Fruit fly (Drosophila melanogaster) whole organism, embryonic: ENCODE measurements around the gene soti.

Experiments
- ATbp ChIP-seq: fragments of 200-800 bp; sonication (Bioruptor generic); optimal IDR thresholded peaks from 2 replicates; lab custom pipeline; 2017; ENCODE audit warnings: missing biosample characterization, mild to moderate bottlenecking, missing genetic modification characterization, missing genetic modification reagents
- Blimp-1 ChIP-seq: fragments of 200-800 bp; sonication (Bioruptor generic); optimal IDR thresholded peaks from 3 replicates; lab custom pipeline; 2018; ENCODE audit warnings: missing biosample characterization, missing genetic modification characterization, mild to moderate bottlenecking, moderate library complexity, missing genetic modification reagents
- CG10274 ChIP-seq: fragments of 200-800 bp; sonication (Bioruptor generic); optimal IDR thresholded peaks from 3 replicates; lab custom pipeline; 2017; ENCODE audit warnings: missing biosample characterization, mild to moderate bottlenecking, missing genetic modification characterization
- CG10462 ChIP-seq: fragments of 200-800 bp; sonication (Bioruptor generic); optimal IDR thresholded peaks from 2 replicates; lab custom pipeline; 2016; ENCODE audit warnings: missing biosample characterization, missing genetic modification characterization
- CG12155 ChIP-seq: fragments of 200-800 bp; sonication (Bioruptor generic); optimal IDR thresholded peaks from 3 replicates; lab custom pipeline; 2016; ENCODE audit warnings: missing biosample characterization, missing genetic modification characterization
- CG12769 ChIP-seq: fragments of 200-800 bp; sonication (Bioruptor generic); optimal IDR thresholded peaks from 2 replicates; lab custom pipeline; 2019; ENCODE audit warnings: missing biosample characterization, mild to moderate bottlenecking, missing genetic modification characterization, moderate library complexity
- CG13296 ChIP-seq: fragments of 200-800 bp; sonication (Bioruptor generic); optimal IDR thresholded peaks from 3 replicates; lab custom pipeline; 2018; ENCODE audit warnings: missing biosample characterization, mild to moderate bottlenecking, missing genetic modification characterization
- CG14441 ChIP-seq: fragments of 200-800 bp; sonication (Bioruptor generic); IDR thresholded peaks from 2 replicates; pipeline ENCODE4 v1.3.6; 2022; ENCODE audit warnings: missing biosample characterization, missing genetic modification characterization
- CG14710 ChIP-seq: fragments of 200-800 bp; sonication (Bioruptor generic); optimal IDR thresholded peaks from 3 replicates; lab custom pipeline; 2019; ENCODE audit warnings: missing biosample characterization, mild to moderate bottlenecking, missing genetic modification characterization, moderate library complexity
- CG15479 ChIP-seq: fragments of 200-800 bp; sonication (Bioruptor generic); optimal IDR thresholded peaks from 3 replicates; lab custom pipeline; 2019; ENCODE audit warnings: missing biosample characterization, mild to moderate bottlenecking, missing genetic modification characterization, moderate library complexity
- CG18599 ChIP-seq: fragments of 200-800 bp; sonication (Bioruptor generic); optimal IDR thresholded peaks from 3 replicates; lab custom pipeline; 2017; ENCODE audit warnings: missing biosample characterization, missing genetic modification characterization, mild to moderate bottlenecking, moderate library complexity, missing genetic modification reagents
- CG18764 ChIP-seq: fragments of 200-800 bp; sonication (Bioruptor generic); optimal IDR thresholded peaks from 3 replicates; lab custom pipeline; 2016; ENCODE audit warnings: missing biosample characterization, missing genetic modification characterization
- CG2129 ChIP-seq: fragments of 200-800 bp; sonication (Bioruptor generic); IDR thresholded peaks from 2 replicates; pipeline ENCODE4 v1.3.6; 2022; ENCODE audit warnings: missing biosample characterization, missing genetic modification characterization; ENCODE audit not compliant: partially characterized antibody
- CG3838 ChIP-seq: fragments of 200-800 bp; sonication (Bioruptor generic); optimal IDR thresholded peaks from 3 replicates; lab custom pipeline; 2016; ENCODE audit warnings: missing biosample characterization, missing genetic modification characterization
- CG4404 ChIP-seq: fragments of 200-800 bp; sonication (Bioruptor generic); IDR thresholded peaks from 2 replicates; pipeline ENCODE4 v1.3.6; 2022; ENCODE audit warnings: missing biosample characterization, missing genetic modification characterization
- CG4617 ChIP-seq: fragments of 200-800 bp; sonication (Bioruptor generic); optimal IDR thresholded peaks from 3 replicates; lab custom pipeline; 2016; ENCODE audit warnings: missing biosample characterization, missing genetic modification characterization, borderline replicate concordance
- CG6254 ChIP-seq: fragments of 200-800 bp; sonication (Bioruptor generic); optimal IDR thresholded peaks from 3 replicates; lab custom pipeline; 2017; ENCODE audit warnings: mild to moderate bottlenecking, missing biosample characterization, missing genetic modification reagents, missing genetic modification characterization
- CG6272 ChIP-seq: fragments of 200-800 bp; sonication (Bioruptor generic); IDR thresholded peaks from 2 replicates; pipeline ENCODE4 v1.3.6; 2022; ENCODE audit warnings: missing biosample characterization, missing genetic modification characterization
- CG6765 ChIP-seq: fragments of 200-800 bp; sonication (Bioruptor generic); optimal IDR thresholded peaks from 3 replicates; lab custom pipeline; 2017; ENCODE audit warnings: missing biosample characterization, mild to moderate bottlenecking, missing genetic modification characterization
- CG7786 ChIP-seq: fragments of 200-800 bp; sonication (Bioruptor generic); optimal IDR thresholded peaks from 2 replicates; lab custom pipeline; 2016; ENCODE audit warnings: missing biosample characterization, missing genetic modification characterization
- CG9727 ChIP-seq: fragments of 200-800 bp; sonication (Bioruptor generic); optimal IDR thresholded peaks from 3 replicates; lab custom pipeline; 2017; ENCODE audit warnings: missing biosample characterization, mild to moderate bottlenecking, missing genetic modification characterization
- D ChIP-seq, 2 experiments: fragments of 200-800 bp in 1 of 2; fragments of >200 bp in 1 of 2; sonication (Bioruptor generic) in 1 of 2; optimal IDR thresholded peaks; 2 replicates in 1 of 2; 3 replicates in 1 of 2; lab custom pipeline; 2017; ENCODE audit warnings: mild to moderate bottlenecking in 1 of 2, missing biosample characterization in 1 of 2, missing genetic modification characterization in 1 of 2, missing genetic modification reagents in 1 of 2
- Doc3 ChIP-seq: fragments of 200-800 bp; sonication (Bioruptor generic); IDR thresholded peaks from 3 replicates; pipeline ENCODE4 v1.3.6; 2022; ENCODE audit warnings: missing biosample characterization, missing genetic modification characterization; ENCODE audit not compliant: partially characterized antibody
- ERR ChIP-seq: fragments of 200-800 bp; sonication (Bioruptor generic); optimal IDR thresholded peaks from 2 replicates; lab custom pipeline; 2016; ENCODE audit warnings: missing biosample characterization, missing genetic modification characterization
- HLHmδ ChIP-seq: fragments of 200-800 bp; sonication (Bioruptor generic); optimal IDR thresholded peaks from 2 replicates; lab custom pipeline; 2018; ENCODE audit warnings: missing biosample characterization, mild to moderate bottlenecking, missing genetic modification characterization, moderate library complexity
- Jarid2 ChIP-seq: fragments of 200-800 bp; sonication (Bioruptor generic); optimal IDR thresholded peaks from 3 replicates; lab custom pipeline; 2017; ENCODE audit warnings: mild to moderate bottlenecking, missing biosample characterization, missing genetic modification reagents, missing genetic modification characterization
- MBD-R2 ChIP-seq: fragments of 200-800 bp; sonication (Bioruptor generic); IDR thresholded peaks from 2 replicates; pipeline ENCODE4 v1.3.6; 2022; ENCODE audit warnings: missing biosample characterization, missing genetic modification characterization
- NC2α ChIP-seq: fragments of 200-800 bp; sonication (Bioruptor generic); optimal IDR thresholded peaks from 2 replicates; lab custom pipeline; 2016; ENCODE audit warnings: missing biosample characterization, missing genetic modification characterization
- NFAT ChIP-seq: fragments of 200-800 bp; sonication (Bioruptor generic); IDR thresholded peaks from 2 replicates; pipeline ENCODE4 v1.3.6; 2022; ENCODE audit warnings: missing biosample characterization, missing genetic modification characterization
- Pdp1 ChIP-seq, 2 experiments: fragments of 200-800 bp; sonication (Bioruptor generic); optimal IDR thresholded peaks; 3 replicates each; lab custom pipeline; 2016; ENCODE audit warnings: missing biosample characterization in 2 of 2, missing genetic modification characterization in 2 of 2, mild to moderate bottlenecking in 1 of 2, moderate library complexity in 1 of 2
- Stat92E ChIP-seq, 3 experiments: fragments of >200 bp in 2 of 3; fragments of 200-800 bp in 1 of 3; sonication (Bioruptor generic) in 1 of 3; optimal IDR thresholded peaks; 2 replicates each; lab custom pipeline; 2017 to 2019; ENCODE audit warnings: missing biosample characterization in 3 of 3, missing genetic modification characterization in 3 of 3, mild to moderate bottlenecking in 1 of 3, moderate library complexity in 1 of 3
- ac ChIP-seq: fragments of 200-800 bp; sonication (Bioruptor generic); optimal IDR thresholded peaks from 3 replicates; lab custom pipeline; 2017; ENCODE audit warnings: missing biosample characterization, mild to moderate bottlenecking, missing genetic modification characterization
- croc ChIP-seq: fragments of 200-800 bp; sonication (Bioruptor generic); conservative IDR thresholded peaks from 3 replicates; pipeline ENCODE4 v1.3.6; 2022; ENCODE audit warnings: missing biosample characterization, missing genetic modification characterization
- fd102C ChIP-seq: fragments of 200-800 bp; sonication (Bioruptor generic); optimal IDR thresholded peaks from 2 replicates; lab custom pipeline; 2018; ENCODE audit warnings: missing biosample characterization, mild to moderate bottlenecking, missing genetic modification characterization, moderate library complexity
- jumu ChIP-seq: fragments of 200-800 bp; sonication (Bioruptor generic); optimal IDR thresholded peaks from 3 replicates; lab custom pipeline; 2016; ENCODE audit warnings: missing biosample characterization, missing genetic modification characterization
- maf-S ChIP-seq: fragments of 200-800 bp; sonication (Bioruptor generic); optimal IDR thresholded peaks from 2 replicates; lab custom pipeline; 2016; ENCODE audit warnings: missing biosample characterization, missing genetic modification characterization
- nerfin-1 ChIP-seq: fragments of 200-800 bp; sonication (Bioruptor generic); optimal IDR thresholded peaks from 3 replicates; lab custom pipeline; 2019; ENCODE audit warnings: missing biosample characterization, mild to moderate bottlenecking, missing genetic modification characterization, moderate library complexity
- psq ChIP-seq: fragments of 200-800 bp; sonication (Bioruptor generic); optimal IDR thresholded peaks from 2 replicates; lab custom pipeline; 2017; ENCODE audit warnings: missing biosample characterization, missing genetic modification characterization
- pum ChIP-seq: fragments of 200-800 bp; sonication (Bioruptor generic); optimal IDR thresholded peaks from 2 replicates; lab custom pipeline; 2016; ENCODE audit warnings: missing biosample characterization, missing genetic modification characterization
- run ChIP-seq: fragments of 200-800 bp; sonication (Bioruptor generic); optimal IDR thresholded peaks from 3 replicates; lab custom pipeline; 2018; ENCODE audit warnings: missing biosample characterization, mild to moderate bottlenecking, missing genetic modification characterization
- sr ChIP-seq: fragments of 200-800 bp; sonication (Bioruptor generic); IDR thresholded peaks from 3 replicates; pipeline ENCODE4 v1.3.6; 2022; ENCODE audit warnings: missing biosample characterization, missing genetic modification characterization
- ssp ChIP-seq: fragments of 200-800 bp; sonication (Bioruptor generic); IDR thresholded peaks from 2 replicates; pipeline ENCODE4 v1.3.6; 2022; ENCODE audit warnings: missing biosample characterization, missing genetic modification characterization
- tap ChIP-seq: fragments of 200-800 bp; optimal IDR thresholded peaks from 3 replicates; lab custom pipeline; 2019; ENCODE audit warnings: missing biosample characterization, mild to moderate bottlenecking, missing genetic modification characterization, moderate library complexity
- tio ChIP-seq: fragments of 200-800 bp; sonication (Bioruptor generic); optimal IDR thresholded peaks from 2 replicates; lab custom pipeline; 2017; ENCODE audit warnings: missing biosample characterization, missing genetic modification characterization, inconsistent platforms
- trem ChIP-seq: fragments of 200-800 bp; optimal IDR thresholded peaks from 3 replicates; lab custom pipeline; 2019; ENCODE audit warnings: missing biosample characterization, mild to moderate bottlenecking, missing genetic modification characterization, moderate library complexity
- trh ChIP-seq: fragments of 200-800 bp; sonication (Bioruptor generic); optimal IDR thresholded peaks from 2 replicates; lab custom pipeline; 2016; ENCODE audit warnings: missing biosample characterization, missing genetic modification characterization
- ttk ChIP-seq: fragments of 200-800 bp; sonication (Bioruptor generic); IDR thresholded peaks from 2 replicates; pipeline ENCODE4 v2.1.2; 2022; ENCODE audit warnings: missing biosample characterization, missing genetic modification characterization
- wek ChIP-seq: fragments of 200-800 bp; sonication (Bioruptor generic); optimal IDR thresholded peaks from 3 replicates; lab custom pipeline; 2018; ENCODE audit warnings: missing biosample characterization, mild to moderate bottlenecking, missing genetic modification characterization, moderate library complexity

Gene soti

dm6 chr3R:14413406-14414043 lies 32.0 kb upstream of the soti start (continued):
- TF ChIP-seq CG2129 (GFP tag; lab: Robert Waterston, UW): no peak
- peak; percentile 47 for TF ChIP-seq pum (GFP tag; lab: Kevin White, UChicago)
- TF ChIP-seq MBD-R2 (GFP tag; lab: Robert Waterston, UW): no peak
- TF ChIP-seq ATbp (GFP tag; lab: Kevin White, UChicago): peak; percentile 74
- TF ChIP-seq Doc3 (GFP tag; lab: Robert Waterston, UW): no peak
- no peak for TF ChIP-seq CG3838 (GFP tag; lab: Kevin White, UChicago)
- no peak for TF ChIP-seq CG15479 (GFP tag; lab: Kevin White, UChicago)
- peak; percentile 54 for TF ChIP-seq CG14710 (tag; lab: Kevin White, UChicago)
- peak; percentile 58 for TF ChIP-seq CG14441 (GFP tag; lab: Robert Waterston, UW)
- peak; percentile 62 for TF ChIP-seq CG6254 (GFP tag; lab: Kevin White, UChicago)
- TF ChIP-seq CG7786: peak; percentile 49
- TF ChIP-seq CG10274 (GFP tag; lab: Kevin White, UChicago): no peak
- TF ChIP-seq CG18599 (GFP tag; lab: Kevin White, UChicago): peak; percentile 10
- TF ChIP-seq fd102C (GFP tag; lab: Kevin White, UChicago): no peak
- TF ChIP-seq ssp (GFP tag; lab: Robert Waterston, UW): peak; percentile 25; the same call in 1 of the 2 replicates
- TF ChIP-seq CG18764 (GFP tag; lab: Kevin White, UChicago): peak; percentile 2
- no peak for TF ChIP-seq ac (GFP tag; lab: Kevin White, UChicago)
- TF ChIP-seq CG10462 (GFP tag; lab: Kevin White, UChicago): peak; percentile 31
- peak; percentile 73 for TF ChIP-seq ttk (GFP tag; lab: Robert Waterston, UW)
- TF ChIP-seq CG6272 (GFP tag; lab: Robert Waterston, UW): no peak
- 0 out of 3 replicates have a peak, but pooled peaks have one; percentile 19 for TF ChIP-seq sr (GFP tag; lab: Robert Waterston, UW)
- TF ChIP-seq HLHmδ (GFP tag; lab: Kevin White, UChicago): no peak
- TF ChIP-seq CG12769 (tag; lab: Kevin White, UChicago): no peak
- TF ChIP-seq Blimp-1 (GFP tag; lab: Kevin White, UChicago): peak; percentile 80
- peak; percentile 27 for TF ChIP-seq NC2α
- peak; percentile 7 for TF ChIP-seq CG4617 (GFP tag; lab: Kevin White, UChicago)
- TF ChIP-seq jumu (GFP tag; lab: Kevin White, UChicago): no peak
- TF ChIP-seq CG9727: peak; percentile 39
- peak; percentile 41 for TF ChIP-seq trem (tag; lab: Kevin White, UChicago)
- TF ChIP-seq tio (GFP tag; lab: Kevin White, UChicago): peak; percentile 52
- no peak for TF ChIP-seq nerfin-1 (tag; lab: Kevin White, UChicago)
- no peak for TF ChIP-seq Stat92E (GFP tag; optimal IDR thresholded peaks at IDR 0.05; lab: Kevin White, UChicago)
- TF ChIP-seq maf-S (GFP tag; lab: Kevin White, UChicago): no peak
- peak; percentile 5 for TF ChIP-seq CG12155
- TF ChIP-seq run (tag; lab: Kevin White, UChicago): no peak
- TF ChIP-seq psq (GFP tag; lab: Kevin White, UChicago): no peak
- TF ChIP-seq trh (GFP tag; lab: Kevin White, UChicago): no peak
- no peak for TF ChIP-seq D (optimal IDR thresholded peaks at IDR 0.05; lab: Kevin White, UChicago)
- peak; percentile 62 for TF ChIP-seq D (GFP tag; optimal IDR thresholded peaks at IDR 0.05; lab: Kevin White, UChicago)
- 0 out of 2 replicates have a peak, but pooled peaks have one; percentile 7 for TF ChIP-seq CG4404 (GFP tag; lab: Robert Waterston, UW)
- peak; percentile 24 for TF ChIP-seq tap (tag; lab: Kevin White, UChicago)
- no peak for TF ChIP-seq Jarid2 (GFP tag; lab: Kevin White, UChicago)
- no peak for TF ChIP-seq NFAT (GFP tag; lab: Robert Waterston, UW)
- no peak for TF ChIP-seq ERR (GFP tag; lab: Kevin White, UChicago)
- peak; percentile 19 to 59 for TF ChIP-seq Pdp1 (GFP tag; optimal IDR thresholded peaks at IDR 0.05; lab: Kevin White, UChicago)
- TF ChIP-seq CG6765 (GFP tag; lab: Kevin White, UChicago): no peak
- no peak for TF ChIP-seq CG13296 (GFP tag; lab: Kevin White, UChicago)
- no peak for TF ChIP-seq wek
- TF ChIP-seq croc (GFP tag; lab: Robert Waterston, UW): peak; percentile 47; the same call in 2 of the 3 replicates
